Fruit fly (Drosophila melanogaster) whole organism: ENCODE results near the gene CG14354.

Experiments
- CG8478 ChIP-seq: fragments of >200 bp; optimal IDR thresholded peaks from 2 replicates; lab custom pipeline; 2018; ENCODE audit warnings: inconsistent platforms
- Dll ChIP-seq: fragments of >200 bp; optimal IDR thresholded peaks from 2 replicates; lab custom pipeline; 2017
- EcR ChIP-seq, 2 experiments: fragments of >200 bp; optimal IDR thresholded peaks; 2 replicates each; lab custom pipeline; 2017; ENCODE audit warnings: missing biosample characterization in 2 of 2, missing genetic modification characterization in 2 of 2, missing genetic modification reagents in 2 of 2
- pan ChIP-seq: fragments of >200 bp; optimal IDR thresholded peaks from 2 replicates; lab custom pipeline; 2017
- psq ChIP-seq: fragments of >200 bp; optimal IDR thresholded peaks from 2 replicates; lab custom pipeline; 2017
- usp ChIP-seq: fragments of >200 bp; optimal IDR thresholded peaks from 2 replicates; lab custom pipeline; 2017; ENCODE audit warnings: missing biosample characterization, missing genetic modification characterization, mixed read lengths

The CG14354 gene

DNA sequence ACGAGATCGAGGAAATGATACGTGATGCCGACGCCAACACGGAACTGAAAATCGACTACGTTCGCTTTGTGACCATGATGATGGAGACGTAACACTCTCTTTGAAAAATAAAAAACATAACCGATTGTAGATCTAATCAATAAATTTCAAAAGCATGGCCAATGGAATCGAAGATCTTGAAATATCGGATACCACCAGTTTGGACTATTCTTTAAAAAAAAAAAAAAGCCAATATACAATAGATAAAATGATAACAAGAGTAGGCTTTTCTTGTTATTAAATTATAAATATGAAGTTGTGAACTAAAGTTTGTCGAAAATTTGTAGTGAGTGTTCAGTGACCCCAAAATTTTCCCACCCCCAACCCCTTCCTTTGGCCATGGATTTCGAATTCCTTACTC, 3.7 kb upstream of the CG14354 start, which contains the start of the genes Acam and CG17770:
TSS of gene Acam (plus strand) at position 301 of the 400 bp plus-strand sequence.
TSS of gene CG17770 (plus strand) at position 301 of the 400 bp plus-strand sequence.
- TF ChIP-seq CG8478 (lab: Kevin White, UChicago) = no peak
- no peak for TF ChIP-seq Dll (lab: Kevin White, UChicago)
- TF ChIP-seq psq (lab: Kevin White, UChicago) = no peak
- TF ChIP-seq pan (lab: Kevin White, UChicago) = no peak

- no peak for TF ChIP-seq psq (lab: Kevin White, UChicago)
- no peak for TF ChIP-seq EcR (GFP tag; optimal IDR thresholded peaks at IDR 0.05; lab: Kevin White, UChicago)
- no peak for TF ChIP-seq usp (GFP tag; lab: Kevin White, UChicago)
- no peak for TF ChIP-seq Dll (lab: Kevin White, UChicago)
Observed at dm6 chr3R:25829598-25829997, 14.3 kb downstream of the CG14354 start, which contains the start of gene Mst57Dc. TSS of gene Mst57Dc (minus strand) at chr3R:25829698.

- TF ChIP-seq CG8478 (lab: Kevin White, UChicago) (no peak), psq (lab: Kevin White, UChicago) (no peak), usp (GFP tag; lab: Kevin White, UChicago) (no peak), EcR (GFP tag; optimal IDR thresholded peaks at IDR 0.05; lab: Kevin White, UChicago) (no peak), Dll (lab: Kevin White, UChicago) (no peak), pan (lab: Kevin White, UChicago) (no peak)
Observed at dm6 chr3R:25830128-25830527, 14.8 kb downstream of the CG14354 start, which contains the start of gene Sfp96F. TSS of gene Sfp96F (minus strand) at chr3R:25830228.

DNA sequence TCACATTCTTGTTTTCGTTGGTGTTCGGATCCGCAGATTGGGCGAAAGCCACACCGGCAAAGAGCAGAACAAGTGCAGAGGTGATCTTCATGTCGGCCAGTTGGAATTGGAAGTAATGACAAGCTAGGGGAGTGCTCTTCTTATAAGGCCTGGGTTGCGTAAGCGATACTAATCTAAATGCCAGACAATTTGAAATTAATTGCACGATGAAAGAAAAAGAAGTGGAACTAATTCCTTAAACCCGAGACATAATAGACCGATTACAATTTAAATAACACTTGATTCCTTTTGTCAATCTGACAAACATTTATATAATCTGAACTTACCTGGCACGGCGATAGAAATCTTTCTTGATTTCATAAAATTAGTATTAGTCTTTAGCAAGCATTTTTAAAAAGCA, 15.5 kb downstream of the CG14354 start, which contains the start of gene Mst57Db:
TSS of gene Mst57Db (minus strand) at position 101 of the 400 bp plus-strand sequence.
- TF ChIP-seq Dll (lab: Kevin White, UChicago) (no peak), usp (GFP tag; lab: Kevin White, UChicago) (no peak), CG8478 (lab: Kevin White, UChicago) (no peak), psq (lab: Kevin White, UChicago) (no peak), EcR (GFP tag; optimal IDR thresholded peaks at IDR 0.05; lab: Kevin White, UChicago) (no peak), pan (lab: Kevin White, UChicago) (no peak)

- TF ChIP-seq pan (lab: Kevin White, UChicago) (no peak), usp (GFP tag; lab: Kevin White, UChicago) (no peak), EcR (GFP tag; optimal IDR thresholded peaks at IDR 0.05; lab: Kevin White, UChicago) (no peak), CG8478 (lab: Kevin White, UChicago) (no peak), Dll (lab: Kevin White, UChicago) (no peak), psq (lab: Kevin White, UChicago) (no peak)
Observed at dm6 chr3R:25831799-25832280, 16.6 kb downstream of the CG14354 start, which contains the start of the genes Mst57Da and alpha4GT2. TSS of gene Mst57Da (minus strand) at chr3R:25831899. TSS of gene alpha4GT2 (plus strand) at chr3R:25832230.

DNA sequence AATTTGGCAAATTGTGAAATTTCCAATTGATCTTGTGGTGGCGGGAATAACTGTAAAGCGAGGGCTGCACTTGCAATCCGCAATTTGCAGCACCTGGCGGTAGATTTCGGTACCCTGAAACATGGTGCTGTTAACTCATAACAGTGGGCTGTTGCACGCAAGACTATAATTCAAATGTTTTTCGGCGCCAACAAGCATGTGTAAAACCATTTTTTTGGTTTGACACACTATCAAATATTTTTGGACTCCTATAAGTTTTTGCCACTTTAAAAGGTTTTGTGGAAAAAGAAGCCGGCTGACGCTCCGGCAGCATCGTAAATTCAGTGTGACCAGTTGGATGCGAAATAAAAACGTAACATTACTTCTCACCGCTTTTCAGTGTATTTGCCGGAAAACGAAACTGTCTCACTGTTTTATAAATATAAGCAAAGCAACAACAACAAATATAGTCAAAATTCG, 36.0 kb downstream of the CG14354 start, which contains the start of the genes CG14545 and CG5886:
TSS of gene CG14545 (minus strand) at position 68 of the 459 bp plus-strand sequence.
TSS of gene CG5886 (plus strand) at position 409 of the 459 bp plus-strand sequence.
- TF ChIP-seq Dll (lab: Kevin White, UChicago) = no peak
- no peak for TF ChIP-seq pan (lab: Kevin White, UChicago)
- no peak for TF ChIP-seq usp (GFP tag; lab: Kevin White, UChicago)
- no peak for TF ChIP-seq CG8478 (lab: Kevin White, UChicago)
- TF ChIP-seq psq (lab: Kevin White, UChicago) = no peak
- no peak for TF ChIP-seq EcR (GFP tag; optimal IDR thresholded peaks at IDR 0.05; lab: Kevin White, UChicago)

DNA sequence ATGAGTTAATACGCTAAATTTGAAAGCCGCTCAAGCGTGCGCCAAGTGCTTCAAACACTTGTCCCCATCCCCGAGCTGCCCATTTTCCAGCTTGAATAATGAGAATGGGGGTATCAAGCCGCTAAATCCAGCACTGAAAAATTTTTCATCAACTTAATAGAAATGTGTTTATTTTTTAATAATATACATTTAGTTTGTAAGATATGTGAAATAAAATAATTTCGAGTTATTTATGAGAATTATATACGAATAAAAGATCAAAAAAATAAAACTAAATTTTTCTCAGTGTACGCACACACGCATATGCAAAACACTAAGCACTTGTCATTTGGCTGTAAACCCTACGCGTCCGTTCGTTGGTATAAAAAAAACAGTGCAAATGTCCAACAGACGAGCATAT, 39.5 kb downstream of the CG14354 start:
- TF ChIP-seq CG8478 (lab: Kevin White, UChicago) (no peak), pan (lab: Kevin White, UChicago) (no peak), usp (GFP tag; lab: Kevin White, UChicago) (no peak), EcR (GFP tag; optimal IDR thresholded peaks at IDR 0.05; lab: Kevin White, UChicago) (no peak)

- no peak for TF ChIP-seq EcR (GFP tag; optimal IDR thresholded peaks at IDR 0.05; lab: Kevin White, UChicago)
- TF ChIP-seq psq (lab: Kevin White, UChicago) = no peak
- no peak for TF ChIP-seq Dll (lab: Kevin White, UChicago)
- no peak for TF ChIP-seq pan (lab: Kevin White, UChicago)
- TF ChIP-seq CG8478 (lab: Kevin White, UChicago) = no peak
- TF ChIP-seq usp (GFP tag; lab: Kevin White, UChicago) = no peak
Observed at dm6 chr3R:25855594-25856305, 40.5 kb downstream of the CG14354 start, which contains the start of gene CG5890. TSS of gene CG5890 (plus strand) at chr3R:25856154.
